Worm (Caenorhabditis elegans) whole organism, midembryonic: ENCODE data around the gene etc-1.

Source experiments
- cog-1 ChIP-seq: sonication (generic microtip); optimal IDR thresholded peaks from 2 replicates; lab custom pipeline; 2016; ENCODE audit warnings: missing genetic modification characterization, missing compliant biosample characterization
- flt-1 ChIP-seq: fragments of 200-800 bp; sonication (Bioruptor generic); IDR thresholded peaks from 2 replicates; pipeline ENCODE4 v1.3.6; 2022; ENCODE audit warnings: missing genetic modification characterization, missing compliant biosample characterization
- med-1 ChIP-seq: sonication (generic microtip); optimal IDR thresholded peaks from 2 replicates; lab custom pipeline; 2017; ENCODE audit warnings: missing genetic modification characterization, mild to moderate bottlenecking, missing compliant biosample characterization, antibody characterized with exemption, missing genetic modification reagents; ENCODE audit not compliant: insufficient read depth
- ref-1 ChIP-seq: fragments of 200-800 bp; sonication (Bioruptor generic); conservative IDR thresholded peaks from 2 replicates; pipeline ENCODE4 v1.3.6; 2022; ENCODE audit warnings: missing genetic modification reagents, missing genetic modification characterization, missing compliant biosample characterization
- ztf-23 ChIP-seq: fragments of 200-800 bp; sonication (Bioruptor generic); IDR thresholded peaks from 2 replicates; pipeline ENCODE4 v1.3.6; 2022; ENCODE audit warnings: missing genetic modification reagents, missing genetic modification characterization, missing compliant biosample characterization

DNA sequence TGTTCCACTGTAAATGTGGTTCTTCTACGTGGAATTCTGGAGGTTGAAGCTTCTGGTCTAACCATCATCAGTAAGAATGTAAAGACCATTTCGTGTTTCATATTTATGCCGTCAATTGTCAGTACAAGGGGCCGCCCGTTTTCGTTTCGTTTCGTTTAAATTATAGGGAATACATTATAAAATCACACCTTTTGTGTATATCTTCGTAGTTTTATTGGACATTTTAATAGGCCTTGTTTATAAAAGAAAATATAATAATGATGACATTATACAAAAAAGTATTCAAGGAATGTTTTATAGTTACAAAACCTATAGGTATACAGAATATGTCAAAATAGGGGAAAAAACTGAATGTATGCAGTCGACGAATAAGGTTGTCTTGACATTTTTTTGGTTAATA lies 39.1 kb downstream of the etc-1 start, which contains the start of gene ceh-7:
- TF ChIP-seq cog-1 (tag; lab: Kevin White, UChicago): no peak
- TF ChIP-seq ztf-23 (GFP tag; lab: Robert Waterston, UW): no peak
- TF ChIP-seq med-1: no peak
- TF ChIP-seq ref-1 (GFP tag; lab: Robert Waterston, UW): no peak
- no peak for TF ChIP-seq flt-1 (GFP tag; lab: Robert Waterston, UW)
